Worm (Caenorhabditis elegans) whole organism, L4 larva: Measurements from ENCODE around the gene gcy-29.
"Not testable (repeated sequence)": the region's sequence is repeated elsewhere in the genome, so short reads cannot be mapped to it uniquely, and the experiment has no call there.

ENCODE experiments used
- Y105C5A.15 ChIP-seq: fragments of 200-800 bp; sonication (Bioruptor generic); IDR thresholded peaks from 2 replicates; pipeline ENCODE4 v1.3.6; 2022; ENCODE audit warnings: missing genetic modification characterization, missing compliant biosample characterization
- Y5F2A.4 ChIP-seq: fragments of 200-800 bp; sonication (Bioruptor generic); optimal IDR thresholded peaks from 2 replicates; lab custom pipeline; 2018; ENCODE audit warnings: mild to moderate bottlenecking, missing genetic modification characterization, missing compliant biosample characterization
- Y75B8A.6 ChIP-seq: fragments of 200-800 bp; sonication (Bioruptor generic); IDR thresholded peaks from 2 replicates; pipeline ENCODE4 v1.3.6; 2022; ENCODE audit warnings: missing genetic modification reagents, missing genetic modification characterization, missing compliant biosample characterization
- ZK546.5 ChIP-seq, 2 experiments: sonication (generic microtip); optimal IDR thresholded peaks; 2 replicates each; lab custom pipeline; 2017; ENCODE audit warnings: missing biosample characterization in 2 of 2, missing genetic modification characterization in 2 of 2
- aha-1 ChIP-seq: fragments of 150-350 bp; peaks from one replicate; lab custom pipeline; 2014; ENCODE audit warnings: missing biosample characterization, missing genetic modification characterization
- ces-1 ChIP-seq: fragments of 150-350 bp; sonication (generic microtip); optimal IDR thresholded peaks from 4 replicates; lab custom pipeline; 2014; ENCODE audit warnings: missing biosample characterization, missing genetic modification reagents, missing genetic modification characterization
- ctbp-1 ChIP-seq: fragments of 200-800 bp; sonication (Bioruptor generic); IDR thresholded peaks from 2 replicates; pipeline ENCODE4 v1.3.6; 2022; ENCODE audit warnings: missing genetic modification reagents, missing genetic modification characterization, missing compliant biosample characterization
- daf-16 ChIP-seq, 3 experiments: sonication (generic microtip); optimal IDR thresholded peaks; 2 replicates each; lab custom pipeline; 2016 to 2017; ENCODE audit warnings: missing genetic modification characterization in 3 of 3, missing genetic modification reagents in 3 of 3, mild to moderate bottlenecking in 2 of 3, missing compliant biosample characterization in 2 of 3, missing biosample characterization in 1 of 3, moderate library complexity in 1 of 3
- daf-19 ChIP-seq: fragments of 200-800 bp; sonication (Bioruptor generic); conservative IDR thresholded peaks from 2 replicates; pipeline ENCODE4 v1.3.6; 2022; ENCODE audit warnings: missing genetic modification characterization, missing compliant biosample characterization
- dmd-6 ChIP-seq: fragments of 200-800 bp; sonication (Bioruptor generic); IDR thresholded peaks from 2 replicates; pipeline ENCODE4 v1.3.6; 2022; ENCODE audit warnings: missing genetic modification reagents, missing genetic modification characterization, missing compliant biosample characterization
- egl-43 ChIP-seq: fragments of 200-800 bp; sonication (Bioruptor generic); IDR thresholded peaks from 2 replicates; pipeline ENCODE4 v1.3.6; 2022; ENCODE audit warnings: missing genetic modification reagents, missing genetic modification characterization, missing compliant biosample characterization
- jun-1 ChIP-seq: fragments of 150-350 bp; optimal IDR thresholded peaks from 2 replicates; lab custom pipeline; 2014; ENCODE audit warnings: missing biosample characterization, missing genetic modification reagents, missing genetic modification characterization
- lim-7 ChIP-seq: fragments of 200-800 bp; sonication (Bioruptor generic); IDR thresholded peaks from 2 replicates; pipeline ENCODE4 v1.3.6; 2022; ENCODE audit warnings: missing genetic modification characterization, missing compliant biosample characterization
- lin-1 ChIP-seq: fragments of 200-800 bp; sonication (Bioruptor generic); IDR thresholded peaks from 2 replicates; pipeline ENCODE4 v1.3.6; 2022; ENCODE audit warnings: missing genetic modification reagents, missing genetic modification characterization, missing compliant biosample characterization
- lin-38 ChIP-seq: fragments of 200-800 bp; sonication (Bioruptor generic); IDR thresholded peaks from 2 replicates; pipeline ENCODE4 v1.3.6; 2022; ENCODE audit warnings: missing genetic modification reagents, missing genetic modification characterization, missing compliant biosample characterization
- lir-3 ChIP-seq: sonication (generic microtip); optimal IDR thresholded peaks from 2 replicates; lab custom pipeline; 2016; ENCODE audit warnings: mild to moderate bottlenecking, missing genetic modification characterization, missing compliant biosample characterization
- mep-1 ChIP-seq: fragments of 150-350 bp; sonication (generic microtip); optimal IDR thresholded peaks from 3 replicates; lab custom pipeline; 2014; ENCODE audit warnings: missing biosample characterization, missing genetic modification characterization
- mxl-2 ChIP-seq: fragments of 200-800 bp; sonication (Bioruptor generic); conservative IDR thresholded peaks from 2 replicates; pipeline ENCODE4 v1.3.6; 2022; ENCODE audit warnings: missing genetic modification reagents, missing genetic modification characterization, missing compliant biosample characterization
- nhr-111 ChIP-seq: fragments of 200-800 bp; sonication (Bioruptor generic); optimal IDR thresholded peaks from 2 replicates; lab custom pipeline; 2018; ENCODE audit warnings: mild to moderate bottlenecking, missing genetic modification characterization, missing compliant biosample characterization
- nhr-28 ChIP-seq: fragments of 150-350 bp; optimal IDR thresholded peaks from 2 replicates; lab custom pipeline; 2014; ENCODE audit warnings: missing biosample characterization, missing genetic modification characterization
- nhr-76 ChIP-seq: fragments of 150-350 bp; optimal IDR thresholded peaks from 2 replicates; lab custom pipeline; 2014; ENCODE audit warnings: missing biosample characterization, missing genetic modification characterization
- pha-4 ChIP-seq, 2 experiments: fragments of 150-350 bp in 1 of 2; fragments of 200-800 bp in 1 of 2; sonication (Bioruptor generic) in 1 of 2; IDR thresholded peaks in 1 of 2; optimal IDR thresholded peaks in 1 of 2; 2 replicates each; pipeline versions ENCODE4 v1.3.6 to Lab custom; 2014 to 2022; ENCODE audit warnings: missing genetic modification characterization in 2 of 2, missing genetic modification reagents in 2 of 2, missing biosample characterization in 1 of 2, missing compliant biosample characterization in 1 of 2
- php-3 ChIP-seq: fragments of 200-800 bp; sonication (Bioruptor generic); IDR thresholded peaks from 2 replicates; pipeline ENCODE4 v1.3.6; 2022; ENCODE audit warnings: missing genetic modification reagents, missing genetic modification characterization, missing compliant biosample characterization
- pqm-1 ChIP-seq: sonication (generic microtip); optimal IDR thresholded peaks from 2 replicates; lab custom pipeline; 2017; ENCODE audit warnings: missing biosample characterization, missing genetic modification characterization
- saeg-2 ChIP-seq: fragments of 200-800 bp; sonication (Bioruptor generic); IDR thresholded peaks from 2 replicates; pipeline ENCODE4 v1.3.6; 2022; ENCODE audit warnings: missing genetic modification reagents, missing genetic modification characterization, missing compliant biosample characterization
- snpc-1.2 ChIP-seq: fragments of 200-800 bp; sonication (Bioruptor generic); IDR thresholded peaks from 2 replicates; pipeline ENCODE4 v1.3.6; 2022; ENCODE audit warnings: missing genetic modification reagents, missing genetic modification characterization, missing compliant biosample characterization
- tra-1 ChIP-seq: fragments of 200-800 bp; sonication (Bioruptor generic); IDR thresholded peaks from 2 replicates; pipeline ENCODE4 v1.3.6; 2022; ENCODE audit warnings: missing genetic modification reagents, missing genetic modification characterization, missing compliant biosample characterization
- unc-39 ChIP-seq: sonication (generic microtip); optimal IDR thresholded peaks from 2 replicates; lab custom pipeline; 2017; ENCODE audit warnings: missing biosample characterization, missing genetic modification characterization

gcy-29 gene

ce11 chrII:14561549-14562115 lies 13.0 kb upstream of the gcy-29 start, which contains the start of gene mog-4 (continued):
- TF ChIP-seq php-3 (GFP tag; lab: Robert Waterston, UW) = peak; percentile 99
- TF ChIP-seq dmd-6 (GFP tag; lab: Robert Waterston, UW) = peak; percentile 100
- peak; percentile 98 for TF ChIP-seq lin-1 (GFP tag; lab: Robert Waterston, UW)
- TF ChIP-seq daf-16 (GFP tag; optimal IDR thresholded peaks at IDR 0.05; lab: Kevin White, UChicago) = peak; percentile 70 to 92
- TF ChIP-seq daf-16 (tag; optimal IDR thresholded peaks at IDR 0.05; lab: Kevin White, UChicago) = peak; percentile 76
- peak in 1 of 2 experiments; percentile 63 for TF ChIP-seq ZK546.5 (tag; optimal IDR thresholded peaks at IDR 0.05; lab: Kevin White, UChicago)
- TF ChIP-seq egl-43 = peak; percentile 98
- TF ChIP-seq mep-1 = peak; percentile 90
- peak; percentile 99 for TF ChIP-seq pha-4 (GFP tag; IDR thresholded peaks at IDR 0.05; lab: Robert Waterston, UW)
- not testable (repeated sequence) for TF ChIP-seq pha-4 (tag; optimal IDR thresholded peaks at IDR 0.05; lab: Kevin White, UChicago)
- peak; percentile 94 for TF ChIP-seq mxl-2
- peak; percentile 89 for TF ChIP-seq Y105C5A.15 (GFP tag; lab: Robert Waterston, UW)
- TF ChIP-seq, all 104 proteins: peak for 78; not testable (repeated sequence) for 26

DNA sequence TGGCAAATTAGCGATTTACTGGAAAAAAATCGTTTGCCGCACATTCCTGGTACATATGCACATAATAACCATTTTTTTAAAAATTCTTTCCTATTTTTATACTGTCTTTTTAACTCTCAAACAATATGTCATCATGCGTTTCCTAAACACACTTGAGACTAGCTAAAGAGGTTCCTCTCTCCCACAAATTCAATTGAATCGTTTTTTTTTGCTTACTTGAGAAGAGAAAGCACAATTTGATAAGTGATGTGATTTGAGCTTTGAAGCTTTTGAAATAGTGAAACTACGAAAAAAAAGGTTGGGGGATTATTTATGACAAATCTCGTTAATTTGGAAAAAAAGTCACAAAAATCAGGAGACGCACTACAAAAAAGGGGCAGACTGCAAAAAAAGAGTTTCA lies 6.4 kb upstream of the gcy-29 start:
- TF ChIP-seq lin-38 (no peak), ctbp-1 (GFP tag; lab: Robert Waterston, UW) (0 out of 2 replicates have a peak, but pooled peaks have one; percentile 18), lim-7 (GFP tag; lab: Robert Waterston, UW) (no peak), jun-1 (tag; lab: Kevin White, UChicago) (no peak), snpc-1.2 (GFP tag; lab: Robert Waterston, UW) (no peak), aha-1 (tag; lab: Kevin White, UChicago) (peak; percentile 30), nhr-111 (no peak), lir-3 (no peak), nhr-28 (tag; lab: Kevin White, UChicago) (no peak)

- no peak for TF ChIP-seq daf-19 (GFP tag; lab: Robert Waterston, UW)
- no peak for TF ChIP-seq nhr-111
- no peak for TF ChIP-seq Y5F2A.4 (GFP tag; lab: Kevin White, UChicago)
- TF ChIP-seq, all 104 proteins: peak for 0
Measured at ce11 chrII:14550613-14551012, 2.0 kb upstream of the gcy-29 start, which contains the start of gene nlp-41. TSS of gene nlp-41 (plus strand) at chrII:14550913.

DNA sequence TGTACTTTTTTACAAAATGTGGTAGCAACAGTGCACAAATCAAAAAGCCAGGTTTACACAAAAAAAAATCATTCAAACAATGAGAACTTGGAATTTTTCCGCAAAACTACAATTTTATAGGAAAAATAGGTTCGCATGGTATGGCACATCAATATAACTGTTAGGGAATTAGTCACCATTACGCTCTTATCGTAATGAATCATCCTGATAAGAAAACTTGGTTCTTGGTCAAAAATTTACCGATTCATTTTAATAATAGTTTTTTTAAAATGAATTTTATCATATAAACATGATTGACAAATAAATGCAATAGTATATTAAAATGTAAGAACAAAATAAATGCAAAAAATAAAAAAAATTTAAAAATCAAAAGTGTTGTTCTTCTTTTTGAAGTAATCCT lies 8.0 kb downstream of the gcy-29 start:
- peak; percentile 38 for TF ChIP-seq pqm-1 (tag; lab: Kevin White, UChicago)
- TF ChIP-seq ces-1 = no peak
- TF ChIP-seq aha-1 (tag; lab: Kevin White, UChicago) = peak; percentile 88

- TF ChIP-seq tra-1 (GFP tag; lab: Robert Waterston, UW) = no peak
Measured at ce11 chrII:14537728-14538127, 10.9 kb downstream of the gcy-29 start, which contains the start of the genes clec-147 and C04H5.7. TSS of gene clec-147 (minus strand) at chrII:14537828. TSS of gene C04H5.7 (plus strand) at chrII:14537946.

- TF ChIP-seq mep-1 (no peak), Y75B8A.6 (GFP tag; lab: Robert Waterston, UW) (no peak), unc-39 (tag; lab: Kevin White, UChicago) (no peak), nhr-76 (tag; lab: Kevin White, UChicago) (no peak), saeg-2 (GFP tag; lab: Robert Waterston, UW) (no peak), aha-1 (tag; lab: Kevin White, UChicago) (peak; percentile 40)
Measured at ce11 chrII:14534000-14534399, 14.6 kb downstream of the gcy-29 start, which contains the start of gene C04H5.1. TSS of gene C04H5.1 (plus strand) at chrII:14534300.
